Fruit fly (Drosophila melanogaster) whole organism, embryonic: ENCODE measurements around the gene Non3.

Experiments
- Antp ChIP-seq: fragments of 200-800 bp; sonication (Bioruptor generic); optimal IDR thresholded peaks from 3 replicates; lab custom pipeline; 2016; ENCODE audit warnings: missing biosample characterization, missing genetic modification characterization
- C15 ChIP-seq: fragments of 200-800 bp; sonication (Bioruptor generic); IDR thresholded peaks from 3 replicates; pipeline ENCODE4 v1.3.6; 2022; ENCODE audit warnings: missing biosample characterization, missing genetic modification characterization
- CG1024 ChIP-seq: fragments of 200-800 bp; sonication (Bioruptor generic); IDR thresholded peaks from 2 replicates; pipeline ENCODE4 v1.3.6; 2022; ENCODE audit warnings: missing biosample characterization, missing genetic modification characterization
- CG10654 ChIP-seq: fragments of 200-800 bp; sonication (Bioruptor generic); optimal IDR thresholded peaks from 2 replicates; lab custom pipeline; 2016; ENCODE audit warnings: missing biosample characterization, missing genetic modification characterization
- CG10979 ChIP-seq: fragments of 200-800 bp; sonication (Bioruptor generic); optimal IDR thresholded peaks from 2 replicates; lab custom pipeline; 2018; ENCODE audit warnings: missing biosample characterization, mild to moderate bottlenecking, missing genetic modification characterization, moderate library complexity
- CG11504 ChIP-seq: fragments of 200-800 bp; sonication (Bioruptor generic); optimal IDR thresholded peaks from 3 replicates; lab custom pipeline; 2019; ENCODE audit warnings: missing biosample characterization, mild to moderate bottlenecking, missing genetic modification characterization, moderate library complexity
- CG11696 ChIP-seq: fragments of 200-800 bp; sonication (Bioruptor generic); IDR thresholded peaks from 2 replicates; pipeline ENCODE4 v1.3.6; 2022; ENCODE audit warnings: missing biosample characterization, missing genetic modification characterization
- CG11723 ChIP-seq: fragments of 200-800 bp; sonication (Bioruptor generic); optimal IDR thresholded peaks from 2 replicates; lab custom pipeline; 2017; ENCODE audit warnings: missing biosample characterization, mild to moderate bottlenecking, missing genetic modification characterization
- CG12219 ChIP-seq: fragments of 200-800 bp; sonication (Bioruptor generic); optimal IDR thresholded peaks from 3 replicates; lab custom pipeline; 2018; ENCODE audit warnings: missing biosample characterization, mild to moderate bottlenecking, missing genetic modification characterization
- CG13123 ChIP-seq: fragments of 200-800 bp; sonication (Bioruptor generic); optimal IDR thresholded peaks from 2 replicates; lab custom pipeline; 2016; ENCODE audit warnings: missing biosample characterization, missing genetic modification characterization
- CG13287 ChIP-seq: fragments of 200-800 bp; sonication (Bioruptor generic); IDR thresholded peaks from 2 replicates; pipeline ENCODE4 v1.3.6; 2022; ENCODE audit warnings: missing biosample characterization, missing genetic modification characterization; ENCODE audit not compliant: partially characterized antibody
- CG14014 ChIP-seq: fragments of 200-800 bp; sonication (Bioruptor generic); IDR thresholded peaks from 2 replicates; pipeline ENCODE4 v1.3.6; 2022; ENCODE audit warnings: missing biosample characterization, missing genetic modification characterization
- CG16779 ChIP-seq: fragments of 200-800 bp; sonication (Bioruptor generic); IDR thresholded peaks from 2 replicates; pipeline ENCODE4 v1.3.6; 2022; ENCODE audit warnings: missing biosample characterization, missing genetic modification characterization
- CG17359 ChIP-seq: fragments of 200-800 bp; sonication (Bioruptor generic); optimal IDR thresholded peaks from 3 replicates; lab custom pipeline; 2018; ENCODE audit warnings: missing biosample characterization, mild to moderate bottlenecking, missing genetic modification characterization, moderate library complexity
- CG17385 ChIP-seq: fragments of 200-800 bp; sonication (Bioruptor generic); optimal IDR thresholded peaks from 3 replicates; lab custom pipeline; 2018; ENCODE audit warnings: missing biosample characterization, mild to moderate bottlenecking, missing genetic modification characterization
- CG17802 ChIP-seq: fragments of 200-800 bp; sonication (Bioruptor generic); optimal IDR thresholded peaks from 2 replicates; lab custom pipeline; 2018; ENCODE audit warnings: missing biosample characterization, mild to moderate bottlenecking, missing genetic modification characterization, moderate library complexity
- CG18599 ChIP-seq: fragments of 200-800 bp; sonication (Bioruptor generic); optimal IDR thresholded peaks from 3 replicates; lab custom pipeline; 2017; ENCODE audit warnings: missing biosample characterization, missing genetic modification characterization, mild to moderate bottlenecking, moderate library complexity, missing genetic modification reagents
- CG2875 ChIP-seq: fragments of 200-800 bp; sonication (Bioruptor generic); optimal IDR thresholded peaks from 2 replicates; lab custom pipeline; 2017; ENCODE audit warnings: missing biosample characterization, mild to moderate bottlenecking, missing genetic modification characterization, missing genetic modification reagents
- CG2889 ChIP-seq: fragments of 200-800 bp; sonication (Bioruptor generic); IDR thresholded peaks from 3 replicates; pipeline ENCODE4 v1.3.6; 2022; ENCODE audit warnings: missing biosample characterization, missing genetic modification characterization
- CG31365 ChIP-seq: fragments of 200-800 bp; sonication (Bioruptor generic); optimal IDR thresholded peaks from 2 replicates; lab custom pipeline; 2018; ENCODE audit warnings: missing biosample characterization, mild to moderate bottlenecking, missing genetic modification characterization
- CG3847 ChIP-seq: fragments of 200-800 bp; sonication (Bioruptor generic); IDR thresholded peaks from 2 replicates; pipeline ENCODE4 v1.3.6; 2022; ENCODE audit warnings: missing biosample characterization, missing genetic modification characterization
- CG3995 ChIP-seq: fragments of 200-800 bp; sonication (Bioruptor generic); optimal IDR thresholded peaks from 3 replicates; lab custom pipeline; 2016; ENCODE audit warnings: missing biosample characterization, missing genetic modification characterization
- CG4854 ChIP-seq: fragments of 200-800 bp; sonication (Bioruptor generic); optimal IDR thresholded peaks from 2 replicates; lab custom pipeline; 2016; ENCODE audit warnings: missing biosample characterization, missing genetic modification characterization, inconsistent platforms
- CG5245 ChIP-seq: fragments of 200-800 bp; sonication (Bioruptor generic); optimal IDR thresholded peaks from 3 replicates; lab custom pipeline; 2016; ENCODE audit warnings: missing biosample characterization, missing genetic modification characterization
- CG6254 ChIP-seq: fragments of 200-800 bp; sonication (Bioruptor generic); optimal IDR thresholded peaks from 3 replicates; lab custom pipeline; 2017; ENCODE audit warnings: mild to moderate bottlenecking, missing biosample characterization, missing genetic modification reagents, missing genetic modification characterization
- CG6272 ChIP-seq: fragments of 200-800 bp; sonication (Bioruptor generic); IDR thresholded peaks from 2 replicates; pipeline ENCODE4 v1.3.6; 2022; ENCODE audit warnings: missing biosample characterization, missing genetic modification characterization
- CG6654 ChIP-seq: fragments of 200-800 bp; sonication (Bioruptor generic); optimal IDR thresholded peaks from 2 replicates; lab custom pipeline; 2017; ENCODE audit warnings: missing biosample characterization, mild to moderate bottlenecking, missing genetic modification characterization
- CG6683 ChIP-seq: fragments of 200-800 bp; sonication (Bioruptor generic); optimal IDR thresholded peaks from 2 replicates; lab custom pipeline; 2017; ENCODE audit warnings: missing biosample characterization, mild to moderate bottlenecking, missing genetic modification characterization, missing genetic modification reagents
- CG6854 ChIP-seq: fragments of 200-800 bp; sonication (Bioruptor generic); optimal IDR thresholded peaks from 3 replicates; lab custom pipeline; 2017; ENCODE audit warnings: missing biosample characterization, mild to moderate bottlenecking, missing genetic modification characterization
- CG7372 ChIP-seq: fragments of 200-800 bp; sonication (Bioruptor generic); IDR thresholded peaks from 2 replicates; pipeline ENCODE4 v1.3.6; 2022; ENCODE audit warnings: missing biosample characterization, missing genetic modification characterization
- CG7786 ChIP-seq: fragments of 200-800 bp; sonication (Bioruptor generic); optimal IDR thresholded peaks from 2 replicates; lab custom pipeline; 2016; ENCODE audit warnings: missing biosample characterization, missing genetic modification characterization
- CG7963 ChIP-seq: fragments of 200-800 bp; sonication (Bioruptor generic); IDR thresholded peaks from 3 replicates; pipeline ENCODE4 v1.3.6; 2022; ENCODE audit warnings: missing biosample characterization, missing genetic modification characterization; ENCODE audit not compliant: partially characterized antibody
- CG9817 ChIP-seq: fragments of 200-800 bp; sonication (Bioruptor generic); optimal IDR thresholded peaks from 2 replicates; lab custom pipeline; 2018; ENCODE audit warnings: missing biosample characterization, mild to moderate bottlenecking, missing genetic modification characterization, moderate library complexity
- CG9876 ChIP-seq: fragments of 200-800 bp; sonication (Bioruptor generic); optimal IDR thresholded peaks from 2 replicates; lab custom pipeline; 2016; ENCODE audit warnings: missing biosample characterization, missing genetic modification characterization
- CG9932 ChIP-seq: fragments of 200-800 bp; sonication (Bioruptor generic); IDR thresholded peaks from 2 replicates; pipeline ENCODE4 v1.3.6; 2022; ENCODE audit warnings: missing biosample characterization, missing genetic modification characterization
- D ChIP-seq, 2 experiments: fragments of 200-800 bp in 1 of 2; fragments of >200 bp in 1 of 2; sonication (Bioruptor generic) in 1 of 2; optimal IDR thresholded peaks; 2 replicates in 1 of 2; 3 replicates in 1 of 2; lab custom pipeline; 2017; ENCODE audit warnings: mild to moderate bottlenecking in 1 of 2, missing biosample characterization in 1 of 2, missing genetic modification characterization in 1 of 2, missing genetic modification reagents in 1 of 2
- Gsc ChIP-seq: fragments of 200-800 bp; sonication (Bioruptor generic); IDR thresholded peaks from 2 replicates; pipeline ENCODE4 v1.3.6; 2022; ENCODE audit warnings: missing biosample characterization, missing genetic modification characterization
- Poxn ChIP-seq: fragments of 200-800 bp; sonication (Bioruptor generic); IDR thresholded peaks from 2 replicates; pipeline ENCODE4 v1.3.6; 2022; ENCODE audit warnings: missing biosample characterization, missing genetic modification characterization
- Six4 ChIP-seq: fragments of 200-800 bp; sonication (Bioruptor generic); optimal IDR thresholded peaks from 2 replicates; lab custom pipeline; 2016; ENCODE audit warnings: missing biosample characterization, missing genetic modification characterization
- ash1 ChIP-seq: fragments of 200-800 bp; sonication (Bioruptor generic); optimal IDR thresholded peaks from 2 replicates; lab custom pipeline; 2018; ENCODE audit warnings: missing biosample characterization, mild to moderate bottlenecking, missing genetic modification characterization
- ato ChIP-seq: fragments of 200-800 bp; sonication (Bioruptor generic); IDR thresholded peaks from 2 replicates; pipeline ENCODE4 v1.3.6; 2022; ENCODE audit warnings: missing biosample characterization, missing genetic modification characterization; ENCODE audit not compliant: partially characterized antibody
- bbx ChIP-seq: fragments of 200-800 bp; sonication (Bioruptor generic); IDR thresholded peaks from 2 replicates; pipeline ENCODE4 v1.3.6; 2022; ENCODE audit warnings: missing biosample characterization, missing genetic modification characterization; ENCODE audit not compliant: partially characterized antibody
- bcd ChIP-seq: fragments of 200-800 bp; sonication (Bioruptor generic); optimal IDR thresholded peaks from 2 replicates; lab custom pipeline; 2017; ENCODE audit warnings: missing biosample characterization, mild to moderate bottlenecking, missing genetic modification characterization
- br ChIP-seq: fragments of >200 bp; optimal IDR thresholded peaks from 2 replicates; lab custom pipeline; 2017
- croc ChIP-seq: fragments of 200-800 bp; sonication (Bioruptor generic); conservative IDR thresholded peaks from 3 replicates; pipeline ENCODE4 v1.3.6; 2022; ENCODE audit warnings: missing biosample characterization, missing genetic modification characterization
- dan ChIP-seq: fragments of 200-800 bp; sonication (Bioruptor generic); IDR thresholded peaks from 2 replicates; pipeline ENCODE4 v1.3.6; 2022; ENCODE audit warnings: missing biosample characterization, missing genetic modification characterization
- grn ChIP-seq: fragments of 200-800 bp; sonication (Bioruptor generic); optimal IDR thresholded peaks from 3 replicates; lab custom pipeline; 2017; ENCODE audit warnings: missing biosample characterization, missing genetic modification characterization
- jing ChIP-seq: fragments of 200-800 bp; sonication (Bioruptor generic); optimal IDR thresholded peaks from 2 replicates; lab custom pipeline; 2018; ENCODE audit warnings: missing biosample characterization, mild to moderate bottlenecking, missing genetic modification characterization
- klu ChIP-seq: fragments of 200-800 bp; sonication (Bioruptor generic); IDR thresholded peaks from 2 replicates; pipeline ENCODE4 v1.3.6; 2022; ENCODE audit warnings: missing biosample characterization, missing genetic modification characterization
- maf-S ChIP-seq: fragments of 200-800 bp; sonication (Bioruptor generic); optimal IDR thresholded peaks from 2 replicates; lab custom pipeline; 2016; ENCODE audit warnings: missing biosample characterization, missing genetic modification characterization
- p53 ChIP-seq: fragments of 200-800 bp; sonication (Bioruptor generic); optimal IDR thresholded peaks from 2 replicates; lab custom pipeline; 2016; ENCODE audit warnings: missing biosample characterization, missing genetic modification characterization

Non3 gene

dm6 chr3R:18223434-18223833, at the start of gene Non3, which contains the start of gene mTerf5:
TSS of gene Non3 (plus strand) at chr3R:18223722.
TSS of gene mTerf5 (minus strand) at chr3R:18223682.
- TF ChIP-seq CG6854 (GFP tag; lab: Kevin White, UChicago) (no peak), CG1024 (no peak), dan (GFP tag; lab: Robert Waterston, UW) (no peak), CG17359 (tag; lab: Kevin White, UChicago) (peak; percentile 38), CG13287 (GFP tag; lab: Robert Waterston, UW) (peak; percentile 95), croc (GFP tag; lab: Robert Waterston, UW) (no peak; the same call in 2 of the 3 replicates), CG13123 (GFP tag; lab: Kevin White, UChicago) (peak; percentile 38), CG6654 (GFP tag; lab: Kevin White, UChicago) (no peak), br (lab: Kevin White, UChicago) (no peak), Six4 (peak; percentile 51), CG6272 (GFP tag; lab: Robert Waterston, UW) (peak; percentile 62), CG3847 (GFP tag; lab: Robert Waterston, UW) (peak; percentile 54), CG7786 (GFP tag; lab: Kevin White, UChicago) (peak; percentile 7), CG31365 (tag; lab: Kevin White, UChicago) (no peak), grn (no peak), klu (GFP tag; lab: Robert Waterston, UW) (no peak), bcd (GFP tag; lab: Kevin White, UChicago) (peak; percentile 44), Gsc (no peak), ash1 (no peak), CG6683 (GFP tag; lab: Kevin White, UChicago) (peak; percentile 40), CG2875 (peak; percentile 2), CG16779 (no peak), Antp (GFP tag; lab: Kevin White, UChicago) (no peak), D (optimal IDR thresholded peaks at IDR 0.05; lab: Kevin White, UChicago) (no peak), D (GFP tag; optimal IDR thresholded peaks at IDR 0.05; lab: Kevin White, UChicago) (no peak), CG17385 (peak; percentile 54), CG14014 (GFP tag; lab: Robert Waterston, UW) (no peak), CG11504 (tag; lab: Kevin White, UChicago) (peak; percentile 69), C15 (GFP tag; lab: Robert Waterston, UW) (no peak), CG6254 (GFP tag; lab: Kevin White, UChicago) (peak; percentile 43), jing (GFP tag; lab: Kevin White, UChicago) (no peak), CG10654 (peak; percentile 56), ato (GFP tag; lab: Robert Waterston, UW) (peak; percentile 45; the same call in 1 of the 2 replicates), CG3995 (GFP tag; lab: Kevin White, UChicago) (no peak), CG12219 (GFP tag; lab: Kevin White, UChicago) (no peak), CG18599 (peak; percentile 63), CG9876 (GFP tag; lab: Kevin White, UChicago) (no peak), Poxn (GFP tag; lab: Robert Waterston, UW) (no peak), CG9932 (GFP tag; lab: Robert Waterston, UW) (peak; percentile 73), CG7963 (peak; percentile 76; the same call in 2 of the 3 replicates), CG11696 (GFP tag; lab: Robert Waterston, UW) (no peak), CG17802 (tag; lab: Kevin White, UChicago) (no peak), CG5245 (no peak), CG2889 (GFP tag; lab: Robert Waterston, UW) (no peak), maf-S (no peak), CG4854 (GFP tag; lab: Kevin White, UChicago) (no peak), CG7372 (GFP tag; lab: Robert Waterston, UW) (no peak), CG11723 (GFP tag; lab: Kevin White, UChicago) (peak; percentile 21), bbx (GFP tag; lab: Robert Waterston, UW) (peak; percentile 72; the same call in 1 of the 2 replicates), CG9817 (tag; lab: Kevin White, UChicago) (peak; percentile 68), p53 (GFP tag; lab: Kevin White, UChicago) (no peak), CG10979 (peak; percentile 62)
